Fruit fly (Drosophila melanogaster) whole organism, wandering third instar larva: Measurements from ENCODE around the gene TfIIA-S.

Source experiments
- CG9705 ChIP-seq: fragments of 200-800 bp; sonication (Bioruptor generic); optimal IDR thresholded peaks from 2 replicates; lab custom pipeline; 2018; ENCODE audit warnings: missing biosample characterization, mild to moderate bottlenecking, missing genetic modification characterization
- CrebA ChIP-seq: fragments of 200-800 bp; sonication (Bioruptor generic); optimal IDR thresholded peaks from 2 replicates; lab custom pipeline; 2016; ENCODE audit warnings: missing biosample characterization, mild to moderate bottlenecking, missing genetic modification characterization, borderline replicate concordance
- Dfd ChIP-seq: fragments of >200 bp; optimal IDR thresholded peaks from 2 replicates; lab custom pipeline; 2017; ENCODE audit warnings: missing biosample characterization, missing genetic modification characterization
- Dif ChIP-seq: fragments of 200-275, 200-300 bp; sonication (Bioruptor generic); optimal IDR thresholded peaks from 2 replicates; lab custom pipeline; 2018; ENCODE audit warnings: missing biosample characterization, missing genetic modification characterization; ENCODE audit not compliant: partially characterized antibody
- HLH106 ChIP-seq: fragments of 200-800 bp; optimal IDR thresholded peaks from 3 replicates; lab custom pipeline; 2019; ENCODE audit warnings: missing biosample characterization, mild to moderate bottlenecking, missing genetic modification characterization, moderate library complexity
- Hnf4 ChIP-seq: fragments of 200-800 bp; sonication (Bioruptor generic); optimal IDR thresholded peaks from 2 replicates; lab custom pipeline; 2016; ENCODE audit warnings: missing biosample characterization, mild to moderate bottlenecking, missing genetic modification characterization
- Hr78 ChIP-seq: fragments of >200 bp; optimal IDR thresholded peaks from 2 replicates; lab custom pipeline; 2017; ENCODE audit warnings: missing biosample characterization, missing genetic modification characterization
- Hr83 ChIP-seq: fragments of 200-300 bp; sonication (Bioruptor generic); optimal IDR thresholded peaks from 2 replicates; lab custom pipeline; 2016; ENCODE audit warnings: missing biosample characterization, mild to moderate bottlenecking, missing genetic modification characterization, moderate library complexity; ENCODE audit not compliant: poor library complexity, severe bottlenecking
- Jra ChIP-seq: sonication (Bioruptor generic); optimal IDR thresholded peaks from 2 replicates; lab custom pipeline; 2016; ENCODE audit warnings: missing biosample characterization, missing genetic modification characterization
- Mio ChIP-seq: sonication (Bioruptor generic); optimal IDR thresholded peaks from 2 replicates; lab custom pipeline; 2016; ENCODE audit warnings: missing biosample characterization, missing genetic modification characterization
- OdsH ChIP-seq: fragments of 200-800 bp; sonication (Bioruptor generic); optimal IDR thresholded peaks from 2 replicates; lab custom pipeline; 2016; ENCODE audit warnings: missing biosample characterization, mild to moderate bottlenecking, missing genetic modification characterization
- Rel ChIP-seq, 2 experiments: fragments of 200-800 bp; sonication (Bioruptor generic) in 1 of 2; optimal IDR thresholded peaks; 2 replicates in 1 of 2; 3 replicates in 1 of 2; lab custom pipeline; 2016 to 2019; ENCODE audit warnings: mild to moderate bottlenecking in 2 of 2, missing biosample characterization in 2 of 2, missing genetic modification characterization in 2 of 2, moderate library complexity in 1 of 2
- Sp1 ChIP-seq: fragments of 200-800 bp; sonication (Bioruptor generic); optimal IDR thresholded peaks from 3 replicates; lab custom pipeline; 2019; ENCODE audit warnings: missing biosample characterization, mild to moderate bottlenecking, missing genetic modification characterization, moderate library complexity
- Vsx2 ChIP-seq: fragments of 200-300, 225-300 bp; sonication (Bioruptor generic); optimal IDR thresholded peaks from 2 replicates; lab custom pipeline; 2018; ENCODE audit warnings: missing biosample characterization, missing genetic modification characterization; ENCODE audit not compliant: partially characterized antibody
- br ChIP-seq: fragments of 200-800 bp; sonication (Bioruptor generic); optimal IDR thresholded peaks from 2 replicates; lab custom pipeline; 2016; ENCODE audit warnings: missing biosample characterization, missing genetic modification characterization
- brk ChIP-seq: fragments of 200-800 bp; sonication (Bioruptor generic); optimal IDR thresholded peaks from 2 replicates; lab custom pipeline; 2016; ENCODE audit warnings: missing biosample characterization, mild to moderate bottlenecking, missing genetic modification characterization
- dl ChIP-seq, 2 experiments: fragments of 175-275, 200-275 bp in 1 of 2; fragments of 200-275 bp in 1 of 2; sonication (Bioruptor generic); optimal IDR thresholded peaks; lab custom pipeline; 2018; ENCODE audit warnings: mild to moderate bottlenecking in 2 of 2, missing biosample characterization in 2 of 2, missing genetic modification characterization in 2 of 2, moderate library complexity in 2 of 2; ENCODE audit not compliant: partially characterized antibody in 2 of 2, insufficient read depth in 1 of 2
- dsf ChIP-seq: sonication (Bioruptor generic); optimal IDR thresholded peaks from 2 replicates; lab custom pipeline; 2016; ENCODE audit warnings: missing biosample characterization, missing genetic modification characterization, borderline replicate concordance
- ey ChIP-seq: fragments of 200-800 bp; sonication (Bioruptor generic); optimal IDR thresholded peaks from 2 replicates; lab custom pipeline; 2016; ENCODE audit warnings: missing biosample characterization, missing genetic modification characterization
- foxo ChIP-seq, 2 experiments: fragments of 200-800 bp; sonication (Bioruptor generic); optimal IDR thresholded peaks; 2 replicates in 1 of 2; 3 replicates in 1 of 2; lab custom pipeline; 2016 to 2017; ENCODE audit warnings: missing biosample characterization in 2 of 2, missing genetic modification characterization in 2 of 2
- fru ChIP-seq: fragments of 200-800 bp; sonication (Bioruptor generic); optimal IDR thresholded peaks from 3 replicates; lab custom pipeline; 2016; ENCODE audit warnings: missing biosample characterization, mild to moderate bottlenecking, missing genetic modification characterization
- h ChIP-seq: fragments of 200-800 bp; sonication (Bioruptor generic); optimal IDR thresholded peaks from 3 replicates; lab custom pipeline; 2016; ENCODE audit warnings: missing biosample characterization, mild to moderate bottlenecking, missing genetic modification characterization
- jim ChIP-seq: fragments of 175-275, 200-325 bp; sonication (Bioruptor generic); optimal IDR thresholded peaks from 2 replicates; lab custom pipeline; 2016; ENCODE audit warnings: missing biosample characterization, mild to moderate bottlenecking, missing genetic modification characterization
- lola ChIP-seq: fragments of >200 bp; optimal IDR thresholded peaks from 2 replicates; lab custom pipeline; 2017; ENCODE audit warnings: missing biosample characterization, missing genetic modification characterization
- pan ChIP-seq: fragments of >200 bp; optimal IDR thresholded peaks from 2 replicates; lab custom pipeline; 2017
- psq ChIP-seq: fragments of 200-800 bp; sonication (Bioruptor generic); optimal IDR thresholded peaks from 3 replicates; lab custom pipeline; 2017; ENCODE audit warnings: missing biosample characterization, mild to moderate bottlenecking, missing genetic modification characterization, moderate library complexity
- rgr ChIP-seq: fragments of 200-800 bp; sonication (Bioruptor generic); optimal IDR thresholded peaks from 3 replicates; lab custom pipeline; 2016; ENCODE audit warnings: missing biosample characterization, mild to moderate bottlenecking, missing genetic modification characterization
- sage ChIP-seq: fragments of 200-800 bp; sonication (Bioruptor generic); optimal IDR thresholded peaks from 2 replicates; lab custom pipeline; 2016; ENCODE audit warnings: missing biosample characterization, mild to moderate bottlenecking, missing genetic modification characterization
- sv ChIP-seq: fragments of 200-800 bp; sonication (Bioruptor generic); optimal IDR thresholded peaks from 3 replicates; lab custom pipeline; 2016; ENCODE audit warnings: missing biosample characterization, missing genetic modification characterization
- tai ChIP-seq: sonication (Bioruptor generic); optimal IDR thresholded peaks from 2 replicates; lab custom pipeline; 2016; ENCODE audit warnings: missing biosample characterization, missing genetic modification characterization
- usp ChIP-seq: fragments of >200 bp; optimal IDR thresholded peaks from 2 replicates; lab custom pipeline; 2017; ENCODE audit warnings: missing biosample characterization, missing genetic modification characterization
- woc ChIP-seq: sonication (Bioruptor generic); optimal IDR thresholded peaks from 2 replicates; lab custom pipeline; 2016; ENCODE audit warnings: missing biosample characterization, mild to moderate bottlenecking, missing genetic modification characterization

Gene TfIIA-S

dm6 chr3R:23924200-23924599 lies 33.3 kb upstream of the TfIIA-S start, which contains the start of gene Ndc1:
Ndc1 (plus strand) TSS chr3R:23924399.
- no peak for TF ChIP-seq ey
- no peak for TF ChIP-seq h (GFP tag; lab: Kevin White, UChicago)
- TF ChIP-seq Vsx2 (GFP tag; lab: Kevin White, UChicago), result no peak
- no peak for TF ChIP-seq psq
- TF ChIP-seq fru (GFP tag; lab: Kevin White, UChicago), result no peak
- no peak for TF ChIP-seq woc (GFP tag; lab: Kevin White, UChicago)
- TF ChIP-seq Dfd (GFP tag; lab: Kevin White, UChicago), result no peak
- TF ChIP-seq foxo (GFP tag; optimal IDR thresholded peaks at IDR 0.05; lab: Kevin White, UChicago), result no peak
- TF ChIP-seq Sp1 (GFP tag; lab: Kevin White, UChicago), result no peak
- TF ChIP-seq dl (GFP tag; optimal IDR thresholded peaks at IDR 0.05; lab: Kevin White, UChicago; ENCODE audit: insufficient read depth in 1 of 2, partially characterized antibody in 2 of 2), result no peak
- TF ChIP-seq Jra (GFP tag; lab: Kevin White, UChicago), result no peak
- TF ChIP-seq rgr (GFP tag; lab: Kevin White, UChicago), result no peak
- TF ChIP-seq CG9705 (GFP tag; lab: Kevin White, UChicago), result no peak
- no peak for TF ChIP-seq br (GFP tag; lab: Kevin White, UChicago)
- TF ChIP-seq jim (GFP tag; lab: Kevin White, UChicago), result no peak
- TF ChIP-seq pan (lab: Kevin White, UChicago), result no peak
- TF ChIP-seq OdsH (GFP tag; lab: Kevin White, UChicago), result no peak
- TF ChIP-seq Mio, result no peak
- TF ChIP-seq Rel (GFP tag; optimal IDR thresholded peaks at IDR 0.05; lab: Kevin White, UChicago), result no peak
- no peak for TF ChIP-seq Rel (tag; optimal IDR thresholded peaks at IDR 0.05; lab: Kevin White, UChicago)
- TF ChIP-seq CrebA (GFP tag; lab: Kevin White, UChicago), result no peak

dm6 chr3R:23922502-23923350 lies 31.9 kb upstream of the TfIIA-S start, which contains the start of the genes sba and CG31141:
sba (minus strand) TSS chr3R:23922973.
CG31141 (plus strand) TSS chr3R:23923300.
- peak; percentile 38 for TF ChIP-seq Jra (GFP tag; lab: Kevin White, UChicago)
- TF ChIP-seq Hnf4 (GFP tag; lab: Kevin White, UChicago), result peak; percentile 40
- TF ChIP-seq Hr83, result peak; percentile 62
- TF ChIP-seq Dif (GFP tag; lab: Kevin White, UChicago), result peak; percentile 25
- TF ChIP-seq woc (GFP tag; lab: Kevin White, UChicago), result no peak
- TF ChIP-seq Rel (GFP tag; optimal IDR thresholded peaks at IDR 0.05; lab: Kevin White, UChicago), result no peak
- TF ChIP-seq Rel (tag; optimal IDR thresholded peaks at IDR 0.05; lab: Kevin White, UChicago), result peak; percentile 33
- TF ChIP-seq Sp1 (GFP tag; lab: Kevin White, UChicago), result peak; percentile 58
- peak; percentile 19 for TF ChIP-seq rgr (GFP tag; lab: Kevin White, UChicago)
- TF ChIP-seq ey, result no peak
- no peak for TF ChIP-seq sage (GFP tag; lab: Kevin White, UChicago)
- peak; percentile 18 for TF ChIP-seq h (GFP tag; lab: Kevin White, UChicago)
- TF ChIP-seq dl (GFP tag; optimal IDR thresholded peaks at IDR 0.05; lab: Kevin White, UChicago; ENCODE audit: insufficient read depth in 1 of 2, partially characterized antibody in 2 of 2), result no peak
- TF ChIP-seq, all 38 proteins: peak for 8

dm6 chr3R:23921701-23922501 lies 31.0 kb upstream of the TfIIA-S start:
- TF ChIP-seq dl (GFP tag; optimal IDR thresholded peaks at IDR 0.05; lab: Kevin White, UChicago; ENCODE audit: insufficient read depth in 1 of 2, partially characterized antibody in 2 of 2) (peak in 1 of 2 experiments; percentile 67), lola (GFP tag; lab: Kevin White, UChicago) (no peak), psq (peak; percentile 18), dsf (GFP tag; lab: Kevin White, UChicago) (no peak), Hr83 (no peak), Hr78 (GFP tag; lab: Kevin White, UChicago) (no peak), rgr (GFP tag; lab: Kevin White, UChicago) (peak; percentile 54), Dfd (GFP tag; lab: Kevin White, UChicago) (no peak), br (GFP tag; lab: Kevin White, UChicago) (peak; percentile 27), pan (lab: Kevin White, UChicago) (no peak), foxo (GFP tag; optimal IDR thresholded peaks at IDR 0.05; lab: Kevin White, UChicago) (peak in 1 of 2 experiments; percentile 45), HLH106 (peak; percentile 50), brk (GFP tag; lab: Kevin White, UChicago) (no peak), tai (GFP tag; lab: Kevin White, UChicago) (no peak), ey (no peak), usp (GFP tag; lab: Kevin White, UChicago) (no peak), h (GFP tag; lab: Kevin White, UChicago) (peak; percentile 38), Jra (GFP tag; lab: Kevin White, UChicago) (no peak), Dif (GFP tag; lab: Kevin White, UChicago) (peak; percentile 75), sv (GFP tag; lab: Kevin White, UChicago) (no peak)
